Worm (Caenorhabditis elegans): ENCODE measurements around the gene slc-25A18.2.

slc-25A18.2 gene

ce11 chrIV:7487554-7488456, 13.0 kb downstream of the slc-25A18.2 start, which contains the start of the genes his-60 and his-59 (continued):
- peak; percentile 31 for TF ChIP-seq rnt-1 (tag; optimal IDR thresholded peaks at IDR 0.05)
- no peak for TF ChIP-seq pax-3 (tag; optimal IDR thresholded peaks at IDR 0.05)
- TF ChIP-seq ceh-8 (GFP tag; optimal IDR thresholded peaks at IDR 0.05), result no peak
- no peak for TF ChIP-seq nhr-77 (tag; optimal IDR thresholded peaks at IDR 0.05)
- peak; percentile 36 for TF ChIP-seq C16A3.4 (tag; optimal IDR thresholded peaks at IDR 0.05)
- no peak for TF ChIP-seq lsy-2 (tag; optimal IDR thresholded peaks at IDR 0.05)

DNA sequence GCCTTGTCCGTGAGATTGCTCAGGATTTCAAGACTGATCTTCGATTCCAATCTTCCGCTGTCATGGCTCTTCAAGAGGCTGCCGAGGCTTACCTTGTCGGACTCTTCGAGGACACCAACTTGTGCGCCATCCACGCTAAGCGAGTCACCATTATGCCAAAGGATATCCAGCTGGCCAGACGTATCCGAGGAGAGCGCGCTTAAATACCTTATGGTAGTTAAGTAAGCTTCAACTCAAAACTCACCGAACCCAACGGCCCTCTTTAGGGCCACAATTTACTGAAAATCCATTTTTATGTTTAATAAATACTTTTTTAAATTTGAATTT, 13.6 kb downstream of the slc-25A18.2 start:
- TF ChIP-seq ceh-63 (GFP tag; optimal IDR thresholded peaks at IDR 0.05) (no peak), elt-3 (tag; optimal IDR thresholded peaks at IDR 0.05) (no peak), C16A3.4 (tag; optimal IDR thresholded peaks at IDR 0.05) (no peak), pag-3 (tag; optimal IDR thresholded peaks at IDR 0.05; ENCODE audit: borderline replicate concordance, insufficient read depth) (no peak), lin-13 (GFP tag; optimal IDR thresholded peaks at IDR 0.05) (no peak), grh-1 (GFP tag; IDR thresholded peaks at IDR 0.05) (no peak), ztf-4 (tag; optimal IDR thresholded peaks at IDR 0.05) (no peak), mep-1 (tag; optimal IDR thresholded peaks at IDR 0.05) (no peak), tbx-2 (tag; optimal IDR thresholded peaks at IDR 0.05) (no peak), lin-35 (GFP tag; optimal IDR thresholded peaks at IDR 0.05) (no peak), unc-30 (tag; optimal IDR thresholded peaks at IDR 0.05) (no peak), fkh-8 (tag; optimal IDR thresholded peaks at IDR 0.05) (no peak)

- TF ChIP-seq efl-1 (optimal IDR thresholded peaks at IDR 0.05), result no peak
- TF ChIP-seq efl-1 (GFP tag; optimal IDR thresholded peaks at IDR 0.05 in 1 of 2), result no peak
- TF ChIP-seq lin-39 (tag; optimal IDR thresholded peaks at IDR 0.05), result no peak
- TF ChIP-seq mdl-1 (tag; optimal IDR thresholded peaks at IDR 0.05), result no peak
- no peak for TF ChIP-seq nhr-19 (GFP tag; conservative IDR thresholded peaks at IDR 0.05)
- TF ChIP-seq nhr-77 (tag; optimal IDR thresholded peaks at IDR 0.05), result no peak
- no peak for TF ChIP-seq ceh-63 (GFP tag; optimal IDR thresholded peaks at IDR 0.05)
These were observed 16.6 kb downstream of the slc-25A18.2 start, which contains the start of gene F55G1.1 for ce11 chrIV:7491464-7491863. Gene F55G1.1 (plus strand): TSS chrIV:7491764.

DNA sequence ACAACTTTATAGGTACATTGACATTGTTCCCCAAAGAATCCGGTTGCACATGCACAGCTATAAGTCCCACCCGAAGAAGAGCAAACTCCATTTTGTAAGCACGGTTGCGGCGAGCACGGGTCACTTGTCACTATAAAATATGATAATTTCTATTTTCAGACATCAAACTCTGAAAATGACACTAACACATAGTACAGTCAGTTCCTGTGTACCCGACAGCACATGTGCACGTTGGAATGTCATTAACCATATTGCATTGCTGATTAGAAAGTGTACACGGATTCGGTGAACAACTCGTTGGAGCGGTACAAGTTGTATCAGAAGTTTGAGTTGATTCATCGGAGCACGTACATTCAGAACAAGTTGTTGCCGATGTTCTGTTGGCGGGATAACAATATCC, 22.4 kb downstream of the slc-25A18.2 start:
- no peak for TF ChIP-seq pax-3 (tag; optimal IDR thresholded peaks at IDR 0.05)
- TF ChIP-seq blmp-1 (tag; optimal IDR thresholded peaks at IDR 0.05), result no peak
- TF ChIP-seq nhr-90 (tag; optimal IDR thresholded peaks at IDR 0.05; ENCODE audit: poor library complexity), result no peak
- no peak for TF ChIP-seq isw-1 (GFP tag; IDR thresholded peaks at IDR 0.05)
- no peak for TF ChIP-seq ets-5 (GFP tag; IDR thresholded peaks at IDR 0.05)
- TF ChIP-seq ztf-4 (tag; optimal IDR thresholded peaks at IDR 0.05), result no peak
- TF ChIP-seq ceh-82 (tag; optimal IDR thresholded peaks at IDR 0.05), result no peak
- TF ChIP-seq swsn-7 (tag; optimal IDR thresholded peaks at IDR 0.05), result no peak
- TF ChIP-seq elt-2 (tag; optimal IDR thresholded peaks at IDR 0.05), result peak; percentile 28
- TF ChIP-seq snu-23 (GFP tag; optimal IDR thresholded peaks at IDR 0.05), result no peak
- TF ChIP-seq skn-1 (tag; optimal IDR thresholded peaks at IDR 0.05), result no peak
- TF ChIP-seq hpl-2 (GFP tag; optimal IDR thresholded peaks at IDR 0.05), result no peak
- TF ChIP-seq elt-3 (tag; optimal IDR thresholded peaks at IDR 0.05), result no peak
- no peak for TF ChIP-seq snpc-4 (tag; optimal IDR thresholded peaks at IDR 0.05)
- peak; percentile 4 for TF ChIP-seq nhr-20 (tag; optimal IDR thresholded peaks at IDR 0.05)
- TF ChIP-seq grh-1 (GFP tag; IDR thresholded peaks at IDR 0.05), result no peak

DNA sequence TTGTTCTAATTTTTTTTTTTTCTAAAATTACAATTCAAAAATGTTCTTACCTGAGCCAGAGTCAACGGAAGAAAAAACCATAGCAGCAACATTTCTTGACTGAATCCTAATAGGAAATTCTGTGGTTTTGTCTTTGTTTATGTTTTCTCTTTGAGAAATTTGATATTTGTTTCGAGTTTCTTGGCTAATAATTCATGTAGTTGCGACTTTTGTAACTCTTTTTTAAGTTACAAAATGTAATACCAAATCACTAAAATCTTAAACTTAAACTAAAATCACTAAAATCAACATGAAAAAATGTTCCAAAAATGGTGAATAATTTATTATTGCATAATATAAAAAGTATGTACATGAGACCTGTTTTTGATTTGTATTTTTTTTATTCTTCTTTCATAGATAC, 22.9 kb downstream of the slc-25A18.2 start, which contains the start of gene egas-4:
Gene egas-4 (minus strand): TSS at position 101 of the 400 bp plus-strand sequence.
- TF ChIP-seq xbp-1 (tag; optimal IDR thresholded peaks at IDR 0.05) (no peak), lin-15B (tag; optimal IDR thresholded peaks at IDR 0.05) (no peak), swsn-7 (tag; optimal IDR thresholded peaks at IDR 0.05) (no peak), lin-13 (GFP tag; optimal IDR thresholded peaks at IDR 0.05) (no peak)

All from whole organism, L1 larva.